Worm (Caenorhabditis elegans): ENCODE data around the gene C33F10.12.

Gene C33F10.12

DNA sequence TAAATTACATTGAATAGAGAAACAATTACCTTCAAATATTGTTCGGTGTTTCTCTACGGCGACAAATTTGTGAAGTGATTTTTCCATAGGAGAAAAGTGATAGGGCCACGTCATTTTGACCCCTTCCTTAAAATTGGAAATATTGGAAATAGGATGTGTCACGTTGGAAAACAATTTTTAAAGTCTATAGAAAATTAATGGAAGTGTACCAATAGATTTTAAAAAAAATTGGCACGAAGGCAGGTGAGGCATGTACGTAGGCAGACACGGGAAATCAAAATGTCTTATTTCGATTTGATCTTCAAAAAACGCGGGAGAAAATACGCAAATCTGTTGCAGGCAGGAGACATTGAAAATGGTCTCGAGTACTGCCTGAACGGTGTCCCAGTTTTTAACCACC, at the start of gene C33F10.12:
TSS of gene C33F10.12 (minus strand) at position 101 of the 400 bp plus-strand sequence.
- TF ChIP-seq T22C8.4 (GFP tag; IDR thresholded peaks at IDR 0.05) (no peak), med-1 (GFP tag; optimal IDR thresholded peaks at IDR 0.05; ENCODE audit: insufficient read depth) (no peak), flt-1 (GFP tag; IDR thresholded peaks at IDR 0.05) (no peak), ztf-29 (GFP tag; IDR thresholded peaks at IDR 0.05) (no peak), tab-1 (GFP tag; IDR thresholded peaks at IDR 0.05) (no peak), ztf-23 (GFP tag; IDR thresholded peaks at IDR 0.05) (no peak), cog-1 (tag; optimal IDR thresholded peaks at IDR 0.05) (no peak), klf-2 (GFP tag; conservative IDR thresholded peaks at IDR 0.05) (no peak), ref-1 (GFP tag; conservative IDR thresholded peaks at IDR 0.05) (no peak)

- TF ChIP-seq T22C8.4 (GFP tag; IDR thresholded peaks at IDR 0.05) (no peak), tab-1 (GFP tag; IDR thresholded peaks at IDR 0.05) (no peak), ztf-29 (GFP tag; IDR thresholded peaks at IDR 0.05) (no peak), flt-1 (GFP tag; IDR thresholded peaks at IDR 0.05) (no peak), med-1 (GFP tag; optimal IDR thresholded peaks at IDR 0.05; ENCODE audit: insufficient read depth) (no peak), klf-2 (GFP tag; conservative IDR thresholded peaks at IDR 0.05) (no peak), ztf-23 (GFP tag; IDR thresholded peaks at IDR 0.05) (no peak), ref-1 (GFP tag; conservative IDR thresholded peaks at IDR 0.05) (no peak), cog-1 (tag; optimal IDR thresholded peaks at IDR 0.05) (no peak)
Measured at ce11 chrII:4885976-4886375, 48.4 kb upstream of the C33F10.12 start, which contains the start of gene R05F9.7. Gene R05F9.7, plus strand, starts transcription at chrII:4886276.

ce11 chrII:4884403-4884802, 46.8 kb upstream of the C33F10.12 start:
- TF ChIP-seq tab-1 (GFP tag; IDR thresholded peaks at IDR 0.05) = no peak
- no peak for TF ChIP-seq med-1 (GFP tag; optimal IDR thresholded peaks at IDR 0.05; ENCODE audit: insufficient read depth)
- no peak for TF ChIP-seq T22C8.4 (GFP tag; IDR thresholded peaks at IDR 0.05)
- TF ChIP-seq ztf-29 (GFP tag; IDR thresholded peaks at IDR 0.05) = no peak
- TF ChIP-seq flt-1 (GFP tag; IDR thresholded peaks at IDR 0.05) = no peak
- TF ChIP-seq klf-2 (GFP tag; conservative IDR thresholded peaks at IDR 0.05) = no peak
- no peak for TF ChIP-seq ref-1 (GFP tag; conservative IDR thresholded peaks at IDR 0.05)
- TF ChIP-seq ztf-23 (GFP tag; IDR thresholded peaks at IDR 0.05) = no peak
- no peak for TF ChIP-seq cog-1 (tag; optimal IDR thresholded peaks at IDR 0.05)

- no peak for TF ChIP-seq klf-2 (GFP tag; conservative IDR thresholded peaks at IDR 0.05)
- TF ChIP-seq ref-1 (GFP tag; conservative IDR thresholded peaks at IDR 0.05) = no peak
Measured at ce11 chrII:4883412-4883811, 45.9 kb upstream of the C33F10.12 start, which contains the start of gene gst-8. Gene gst-8, plus strand, starts transcription at chrII:4883712.

ce11 chrII:4882498-4882897, 44.9 kb upstream of the C33F10.12 start:
- TF ChIP-seq ref-1 (GFP tag; conservative IDR thresholded peaks at IDR 0.05) (no peak), tab-1 (GFP tag; IDR thresholded peaks at IDR 0.05) (no peak), ztf-23 (GFP tag; IDR thresholded peaks at IDR 0.05) (no peak), ztf-29 (GFP tag; IDR thresholded peaks at IDR 0.05) (no peak), med-1 (GFP tag; optimal IDR thresholded peaks at IDR 0.05; ENCODE audit: insufficient read depth) (no peak), T22C8.4 (GFP tag; IDR thresholded peaks at IDR 0.05) (no peak), klf-2 (GFP tag; conservative IDR thresholded peaks at IDR 0.05) (no peak), cog-1 (tag; optimal IDR thresholded peaks at IDR 0.05) (no peak), flt-1 (GFP tag; IDR thresholded peaks at IDR 0.05) (no peak)

ce11 chrII:4881727-4882126, 44.2 kb upstream of the C33F10.12 start, which contains the start of gene gst-7:
Gene gst-7, plus strand, starts transcription at chrII:4882062.
- TF ChIP-seq ref-1 (GFP tag; conservative IDR thresholded peaks at IDR 0.05) (no peak), T22C8.4 (GFP tag; IDR thresholded peaks at IDR 0.05) (no peak), cog-1 (tag; optimal IDR thresholded peaks at IDR 0.05) (no peak)

DNA sequence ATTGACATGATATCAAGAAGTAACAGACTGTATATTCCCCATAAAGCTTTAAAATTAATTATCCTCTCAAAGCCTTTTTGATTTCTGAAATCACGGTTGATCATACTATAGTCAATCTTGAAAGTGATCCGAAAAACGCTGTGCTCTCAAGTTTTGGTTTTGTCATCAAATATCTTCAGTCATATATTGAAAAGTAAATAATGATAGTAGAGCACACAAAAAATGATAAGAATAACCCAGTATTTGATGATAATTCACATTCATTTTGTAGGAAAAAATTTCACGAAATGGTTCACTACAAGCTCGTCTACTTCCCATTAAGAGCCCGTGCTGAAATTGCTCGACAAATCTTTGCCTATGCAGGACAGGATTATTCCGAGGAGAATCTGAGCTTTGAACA, 42.1 kb upstream of the C33F10.12 start, which contains the start of gene gst-6:
TSS of gene gst-6 (plus strand) at position 263 of the 400 bp plus-strand sequence.
- TF ChIP-seq tab-1 (GFP tag; IDR thresholded peaks at IDR 0.05) = no peak
- no peak for TF ChIP-seq klf-2 (GFP tag; conservative IDR thresholded peaks at IDR 0.05)
- TF ChIP-seq ztf-23 (GFP tag; IDR thresholded peaks at IDR 0.05) = no peak
- no peak for TF ChIP-seq flt-1 (GFP tag; IDR thresholded peaks at IDR 0.05)
- TF ChIP-seq cog-1 (tag; optimal IDR thresholded peaks at IDR 0.05) = no peak
- no peak for TF ChIP-seq ztf-29 (GFP tag; IDR thresholded peaks at IDR 0.05)
- TF ChIP-seq T22C8.4 (GFP tag; IDR thresholded peaks at IDR 0.05) = no peak
- no peak for TF ChIP-seq med-1 (GFP tag; optimal IDR thresholded peaks at IDR 0.05; ENCODE audit: insufficient read depth)
- no peak for TF ChIP-seq ref-1 (GFP tag; conservative IDR thresholded peaks at IDR 0.05)

- TF ChIP-seq ref-1 (GFP tag; conservative IDR thresholded peaks at IDR 0.05) (no peak), ztf-29 (GFP tag; IDR thresholded peaks at IDR 0.05) (no peak), med-1 (GFP tag; optimal IDR thresholded peaks at IDR 0.05; ENCODE audit: insufficient read depth) (no peak), ztf-23 (GFP tag; IDR thresholded peaks at IDR 0.05) (no peak), T22C8.4 (GFP tag; IDR thresholded peaks at IDR 0.05) (no peak), flt-1 (GFP tag; IDR thresholded peaks at IDR 0.05) (no peak), cog-1 (tag; optimal IDR thresholded peaks at IDR 0.05) (no peak), klf-2 (GFP tag; conservative IDR thresholded peaks at IDR 0.05) (no peak)
Measured at ce11 chrII:4876091-4876490, 38.5 kb upstream of the C33F10.12 start, which contains the start of gene F11G11.13. Gene F11G11.13, minus strand, starts transcription at chrII:4876179.

ce11 chrII:4874335-4874861, 36.8 kb upstream of the C33F10.12 start, which contains the start of gene F11G11.15:
Gene F11G11.15, plus strand, starts transcription at chrII:4874845.
- TF ChIP-seq flt-1 (GFP tag; IDR thresholded peaks at IDR 0.05) (no peak), klf-2 (GFP tag; conservative IDR thresholded peaks at IDR 0.05) (no peak), ztf-29 (GFP tag; IDR thresholded peaks at IDR 0.05) (no peak), T22C8.4 (GFP tag; IDR thresholded peaks at IDR 0.05) (no peak), tab-1 (GFP tag; IDR thresholded peaks at IDR 0.05) (no peak), ref-1 (GFP tag; conservative IDR thresholded peaks at IDR 0.05) (no peak), med-1 (GFP tag; optimal IDR thresholded peaks at IDR 0.05; ENCODE audit: insufficient read depth) (no peak), ztf-23 (GFP tag; IDR thresholded peaks at IDR 0.05) (no peak), cog-1 (tag; optimal IDR thresholded peaks at IDR 0.05) (no peak)

ce11 chrII:4873029-4873428, 35.5 kb upstream of the C33F10.12 start, which contains the start of gene col-73:
Gene col-73, minus strand, starts transcription at chrII:4873129.
- TF ChIP-seq med-1 (GFP tag; optimal IDR thresholded peaks at IDR 0.05; ENCODE audit: insufficient read depth) (no peak), flt-1 (GFP tag; IDR thresholded peaks at IDR 0.05) (no peak), ref-1 (GFP tag; conservative IDR thresholded peaks at IDR 0.05) (no peak), ztf-29 (GFP tag; IDR thresholded peaks at IDR 0.05) (no peak), klf-2 (GFP tag; conservative IDR thresholded peaks at IDR 0.05) (no peak), tab-1 (GFP tag; IDR thresholded peaks at IDR 0.05) (no peak), cog-1 (tag; optimal IDR thresholded peaks at IDR 0.05) (no peak), T22C8.4 (GFP tag; IDR thresholded peaks at IDR 0.05) (no peak), ztf-23 (GFP tag; IDR thresholded peaks at IDR 0.05) (no peak)
